Worm (Caenorhabditis elegans) whole organism, L3 larva: ENCODE measurements around the gene Y62H9A.7.

ENCODE experiments used
- ama-1 ChIP-seq: fragments of 150-350 bp; optimal IDR thresholded peaks from 2 replicates; lab custom pipeline; 2018
- ceh-16 ChIP-seq: sonication (generic microtip); optimal IDR thresholded peaks from 2 replicates; lab custom pipeline; 2017; ENCODE audit warnings: missing biosample characterization, missing genetic modification characterization
- ceh-9 ChIP-seq: sonication (generic microtip); optimal IDR thresholded peaks from 2 replicates; lab custom pipeline; 2018; ENCODE audit warnings: missing biosample characterization, missing genetic modification characterization
- daf-12 ChIP-seq: fragments of 150-350 bp; optimal IDR thresholded peaks from 2 replicates; lab custom pipeline; 2014; ENCODE audit warnings: missing biosample characterization, missing genetic modification reagents, missing genetic modification characterization
- elt-1 ChIP-seq: fragments of 150-350 bp; optimal IDR thresholded peaks from 2 replicates; lab custom pipeline; 2014; ENCODE audit warnings: missing biosample characterization, missing genetic modification characterization
- jun-1 ChIP-seq: fragments of 150-350 bp; optimal IDR thresholded peaks from 2 replicates; lab custom pipeline; 2014; ENCODE audit warnings: missing biosample characterization, missing genetic modification reagents, missing genetic modification characterization
- lin-39 ChIP-seq: fragments of 150-350 bp; optimal IDR thresholded peaks from 2 replicates; lab custom pipeline; 2018; ENCODE audit warnings: missing biosample characterization, missing genetic modification reagents, missing genetic modification characterization
- mdl-1 ChIP-seq: fragments of 150-350 bp; optimal IDR thresholded peaks from 2 replicates; lab custom pipeline; 2014; ENCODE audit warnings: missing biosample characterization, missing genetic modification characterization
- nhr-77 ChIP-seq: fragments of 150-350 bp; optimal IDR thresholded peaks from 2 replicates; lab custom pipeline; 2014; ENCODE audit warnings: missing biosample characterization, missing genetic modification characterization
- pqm-1 ChIP-seq: fragments of 150-350 bp; optimal IDR thresholded peaks from 2 replicates; lab custom pipeline; 2017; ENCODE audit warnings: missing biosample characterization, missing genetic modification characterization, inconsistent platforms
- unc-62 ChIP-seq: fragments of 150-350 bp; sonication (generic microtip); optimal IDR thresholded peaks from 4 replicates; lab custom pipeline; 2014; ENCODE audit warnings: missing biosample characterization, missing genetic modification reagents, missing genetic modification characterization
- ztf-4 ChIP-seq: fragments of 150-350 bp; optimal IDR thresholded peaks from 2 replicates; lab custom pipeline; 2014; ENCODE audit warnings: missing biosample characterization, missing genetic modification characterization

DNA sequence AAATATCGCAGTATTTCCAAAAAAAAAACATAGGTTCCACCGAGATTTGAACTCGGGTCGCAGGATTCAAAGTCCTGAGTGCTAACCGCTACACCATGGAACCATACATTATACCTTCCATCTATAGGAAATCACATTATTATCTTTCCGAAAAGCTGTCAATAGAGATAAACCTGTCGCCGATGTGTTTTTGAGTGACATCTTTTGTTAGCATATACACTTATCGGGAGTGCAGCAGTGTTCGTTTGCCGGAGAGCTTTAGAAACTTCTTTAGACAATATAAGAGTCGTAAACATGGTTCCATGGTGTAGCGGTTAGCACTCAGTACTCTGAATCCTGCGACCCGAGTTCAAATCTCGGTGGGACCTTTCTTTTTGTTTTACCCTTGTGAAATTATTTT is 13.3 kb downstream of the Y62H9A.7 start:
- TF ChIP-seq ztf-4 (no peak), pqm-1 (tag; lab: Kevin White, UChicago) (no peak), ama-1 (lab: Kevin White, UChicago) (no peak), elt-1 (tag; lab: Kevin White, UChicago) (no peak), nhr-77 (tag; lab: Kevin White, UChicago) (no peak), jun-1 (no peak), ceh-9 (tag; lab: Kevin White, UChicago) (no peak), mdl-1 (tag; lab: Kevin White, UChicago) (no peak), lin-39 (no peak), ceh-16 (tag; lab: Kevin White, UChicago) (no peak), unc-62 (no peak), daf-12 (tag; lab: Kevin White, UChicago) (no peak)
